Worm (Caenorhabditis elegans): ENCODE measurements around the gene F21C10.9.

DNA sequence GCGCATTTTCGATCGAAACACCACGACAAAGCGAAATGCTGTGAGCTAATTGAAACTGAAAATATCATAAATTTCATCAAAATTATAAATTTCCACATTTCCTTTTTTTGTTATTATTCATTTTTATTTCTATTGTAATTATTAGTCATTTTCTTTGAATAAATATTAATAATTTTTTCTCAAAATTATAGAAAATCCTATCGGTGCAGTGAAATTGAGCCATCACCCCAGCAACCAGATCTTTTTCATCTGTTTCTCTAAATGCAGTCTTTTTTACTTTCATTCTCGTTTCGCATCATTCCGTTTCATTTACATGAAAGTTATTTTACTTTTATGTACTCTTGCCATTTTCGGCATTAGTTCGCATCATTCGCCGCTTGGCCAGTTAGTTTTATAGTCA lies 23.5 kb upstream of the F21C10.9 start, which contains the start of gene F21C10.13:
- no peak for TF ChIP-seq ceh-6 (GFP tag; optimal IDR thresholded peaks at IDR 0.05)
- TF ChIP-seq tbx-2 (tag; optimal IDR thresholded peaks at IDR 0.05) = no peak
- no peak for TF ChIP-seq pha-4 (tag; optimal IDR thresholded peaks at IDR 0.05)
- TF ChIP-seq nhr-11 (tag; optimal IDR thresholded peaks at IDR 0.05) = no peak
- TF ChIP-seq ceh-24 (tag; optimal IDR thresholded peaks at IDR 0.05) = no peak

Measured in whole organism, late embryonic.